Worm (Caenorhabditis elegans) whole organism, young adult: ENCODE data around the gene bgnt-1.5.
A peak's percentile ranks its signal among the peaks of the same experiment; 100 is the strongest.

Experiments used
- B0035.1 ChIP-seq: sonication (generic microtip); optimal IDR thresholded peaks from 2 replicates; lab custom pipeline; 2016; ENCODE audit warnings: missing genetic modification characterization, mild to moderate bottlenecking, missing compliant biosample characterization, missing genotype, missing genetic modification reagents
- C17E4.6 ChIP-seq: fragments of 200-800 bp; sonication (Bioruptor generic); IDR thresholded peaks from 2 replicates; pipeline ENCODE4 v1.3.6; 2022; ENCODE audit warnings: missing genetic modification reagents, missing genetic modification characterization, missing compliant biosample characterization
- K12H6.12 ChIP-seq: fragments of 200-800 bp; sonication (Bioruptor generic); optimal IDR thresholded peaks from 2 replicates; lab custom pipeline; 2018; ENCODE audit warnings: mild to moderate bottlenecking, missing genetic modification characterization, missing compliant biosample characterization
- aptf-2 ChIP-seq: fragments of 200-800 bp; sonication (Bioruptor generic); conservative IDR thresholded peaks from 2 replicates; pipeline ENCODE4 v1.3.6; 2022; ENCODE audit warnings: missing genetic modification reagents, missing genetic modification characterization, missing compliant biosample characterization
- attf-5 ChIP-seq: fragments of 200-800 bp; sonication (Bioruptor generic); optimal IDR thresholded peaks from 2 replicates; lab custom pipeline; 2018; ENCODE audit warnings: mild to moderate bottlenecking, missing genetic modification characterization, missing compliant biosample characterization
- bed-2 ChIP-seq: fragments of 200-800 bp; sonication (Bioruptor generic); IDR thresholded peaks from 2 replicates; pipeline ENCODE4 v1.3.6; 2022; ENCODE audit warnings: missing genetic modification reagents, missing genetic modification characterization, missing compliant biosample characterization
- cebp-1 ChIP-seq, 2 experiments: fragments of 200-800 bp in 1 of 2; sonication (Bioruptor generic) in 1 of 2; sonication (generic microtip) in 1 of 2; IDR thresholded peaks in 1 of 2; optimal IDR thresholded peaks in 1 of 2; 2 replicates each; pipeline versions ENCODE4 v1.3.6 to Lab custom; 2017 to 2022; ENCODE audit warnings: missing compliant biosample characterization in 2 of 2, missing genetic modification characterization in 2 of 2, mild to moderate bottlenecking in 1 of 2, missing genetic modification reagents in 1 of 2, moderate library complexity in 1 of 2
- cebp-2 ChIP-seq: fragments of 200-800 bp; sonication (Bioruptor generic); IDR thresholded peaks from 2 replicates; pipeline ENCODE4 v1.3.6; 2022; ENCODE audit warnings: missing genetic modification characterization, missing compliant biosample characterization
- ceh-27 ChIP-seq: fragments of 200-800 bp; sonication (Bioruptor generic); optimal IDR thresholded peaks from 2 replicates; lab custom pipeline; 2018; ENCODE audit warnings: mild to moderate bottlenecking, missing genetic modification characterization, moderate library complexity, missing compliant biosample characterization
- ceh-40 ChIP-seq: fragments of 200-800 bp; sonication (Bioruptor generic); IDR thresholded peaks from 2 replicates; pipeline ENCODE4 v1.3.6; 2022; ENCODE audit warnings: missing genetic modification characterization, missing compliant biosample characterization
- ceh-58 ChIP-seq: fragments of 200-800 bp; sonication (Bioruptor generic); IDR thresholded peaks from 2 replicates; pipeline ENCODE4 v1.3.6; 2022; ENCODE audit warnings: missing genetic modification characterization, missing compliant biosample characterization
- dox-1 ChIP-seq: fragments of 200-800 bp; sonication (Bioruptor generic); IDR thresholded peaks from 2 replicates; pipeline ENCODE4 v1.3.6; 2022; ENCODE audit warnings: missing genetic modification reagents, missing genetic modification characterization, missing compliant biosample characterization
- ekl-4 ChIP-seq: fragments of 200-800 bp; sonication (Bioruptor generic); IDR thresholded peaks from 2 replicates; pipeline ENCODE4 v1.3.6; 2022; ENCODE audit warnings: missing genetic modification reagents, missing genetic modification characterization, missing compliant biosample characterization
- him-1 ChIP-seq: sonication (generic microtip); optimal IDR thresholded peaks from 2 replicates; lab custom pipeline; 2016; ENCODE audit warnings: missing genotype, missing genetic modification reagents, missing genetic modification characterization, missing compliant biosample characterization
- hlh-26 ChIP-seq: fragments of 200-800 bp; sonication (Bioruptor generic); conservative IDR thresholded peaks from 2 replicates; pipeline ENCODE4 v1.3.6; 2022; ENCODE audit warnings: missing genetic modification reagents, missing genetic modification characterization, missing compliant biosample characterization
- hrde-1 ChIP-seq: sonication (generic microtip); optimal IDR thresholded peaks from 2 replicates; lab custom pipeline; 2016; ENCODE audit warnings: missing genetic modification characterization, mild to moderate bottlenecking, missing compliant biosample characterization, moderate library complexity, missing genotype, missing genetic modification reagents, borderline replicate concordance
- hsf-1 ChIP-seq: fragments of 200-800 bp; sonication (Bioruptor generic); IDR thresholded peaks from 2 replicates; pipeline ENCODE4 v1.3.6; 2022; ENCODE audit warnings: missing genetic modification reagents, missing genetic modification characterization, missing compliant biosample characterization
- let-607 ChIP-seq, 2 experiments: fragments of 200-800 bp in 1 of 2; sonication (Bioruptor generic) in 1 of 2; sonication (generic microtip) in 1 of 2; optimal IDR thresholded peaks; 2 replicates each; lab custom pipeline; 2016 to 2018; ENCODE audit warnings: mild to moderate bottlenecking in 2 of 2, missing compliant biosample characterization in 2 of 2, missing genetic modification characterization in 2 of 2, moderate library complexity in 2 of 2, missing genotype in 1 of 2
- lin-40 ChIP-seq: sonication (generic microtip); optimal IDR thresholded peaks from 2 replicates; lab custom pipeline; 2016; ENCODE audit warnings: missing genetic modification characterization, mild to moderate bottlenecking, missing compliant biosample characterization, missing genotype, missing genetic modification reagents
- madf-3 ChIP-seq: fragments of 200-800 bp; sonication (Bioruptor generic); IDR thresholded peaks from 2 replicates; pipeline ENCODE4 v1.3.6; 2022; ENCODE audit warnings: missing genetic modification reagents, missing genetic modification characterization, missing compliant biosample characterization
- mxl-1 ChIP-seq: sonication (generic microtip); optimal IDR thresholded peaks from 2 replicates; lab custom pipeline; 2016; ENCODE audit warnings: missing genetic modification characterization, missing compliant biosample characterization
- nhr-80 ChIP-seq: sonication (generic microtip); optimal IDR thresholded peaks from 2 replicates; lab custom pipeline; 2016; ENCODE audit warnings: missing genetic modification characterization, missing compliant biosample characterization
- sea-2 ChIP-seq: fragments of 200-800 bp; sonication (Bioruptor generic); IDR thresholded peaks from 2 replicates; pipeline ENCODE4 v1.3.6; 2022; ENCODE audit warnings: missing genetic modification characterization, missing compliant biosample characterization
- snpc-1.3 ChIP-seq: sonication (generic microtip); optimal IDR thresholded peaks from 2 replicates; lab custom pipeline; 2017; ENCODE audit warnings: missing genetic modification characterization, mild to moderate bottlenecking, missing compliant biosample characterization, antibody characterized with exemption, moderate library complexity, missing genotype, missing genetic modification reagents; ENCODE audit not compliant: insufficient read depth
- tbp1 ChIP-seq: fragments of 200-800 bp; sonication (Bioruptor generic); optimal IDR thresholded peaks from 2 replicates; lab custom pipeline; 2018; ENCODE audit warnings: mild to moderate bottlenecking, missing genetic modification characterization, missing compliant biosample characterization
- unc-62 ChIP-seq: fragments of 150-350 bp; optimal IDR thresholded peaks from 2 replicates; lab custom pipeline; 2014; ENCODE audit warnings: missing biosample characterization, missing genetic modification reagents, missing genetic modification characterization
- ztf-22 ChIP-seq: fragments of 200-800 bp; sonication (Bioruptor generic); optimal IDR thresholded peaks from 2 replicates; lab custom pipeline; 2018; ENCODE audit warnings: mild to moderate bottlenecking, missing genetic modification characterization, moderate library complexity, missing compliant biosample characterization

bgnt-1.5 gene

ce11 chrX:13225111-13225905 lies 6.9 kb downstream of the bgnt-1.5 start:
- peak; percentile 67 for TF ChIP-seq nhr-80 (tag; lab: Kevin White, UChicago)
- peak; percentile 78; the same call in 1 of the 2 replicates for TF ChIP-seq madf-3
- peak; percentile 29 for TF ChIP-seq unc-62 (GFP tag; lab: Kevin White, UChicago)
- peak; percentile 9 for TF ChIP-seq lin-40 (tag; lab: Kevin White, UChicago)
- no peak for TF ChIP-seq cebp-2 (GFP tag; lab: Robert Waterston, UW)
- TF ChIP-seq hsf-1 (GFP tag; lab: Robert Waterston, UW): 0 out of 2 replicates have a peak, but pooled peaks have one; percentile 11
- no peak for TF ChIP-seq C17E4.6

ce11 chrX:13224608-13225007 lies 7.6 kb downstream of the bgnt-1.5 start, which contains the start of gene skr-19:
Gene skr-19, minus strand, starts transcription at chrX:13224708.
- no peak for TF ChIP-seq sea-2 (GFP tag; lab: Robert Waterston, UW)
- no peak for TF ChIP-seq hlh-26 (GFP tag; lab: Robert Waterston, UW)

ce11 chrX:13223437-13223836 lies 8.7 kb downstream of the bgnt-1.5 start, which contains the start of gene skr-20:
Gene skr-20, minus strand, starts transcription at chrX:13223537.
- TF ChIP-seq attf-5 (GFP tag; lab: Kevin White, UChicago): no peak
- no peak for TF ChIP-seq B0035.1 (tag; lab: Kevin White, UChicago)
- TF ChIP-seq ceh-58 (GFP tag; lab: Robert Waterston, UW): no peak
- no peak for TF ChIP-seq mxl-1 (tag; lab: Kevin White, UChicago)
- TF ChIP-seq ceh-40 (GFP tag; lab: Robert Waterston, UW): no peak
- TF ChIP-seq ekl-4 (GFP tag; lab: Robert Waterston, UW): no peak

- TF ChIP-seq let-607 (tag; optimal IDR thresholded peaks at IDR 0.05; lab: Kevin White, UChicago): peak in 1 of 2 experiments; percentile 33
- TF ChIP-seq him-1 (tag; lab: Kevin White, UChicago): no peak
- peak; percentile 3 for TF ChIP-seq tbp1
- no peak for TF ChIP-seq hrde-1 (tag; lab: Kevin White, UChicago)
- peak; percentile 13 for TF ChIP-seq ztf-22 (GFP tag; lab: Kevin White, UChicago)
- peak; percentile 85 for TF ChIP-seq nhr-80 (tag; lab: Kevin White, UChicago)
- peak; percentile 84 for TF ChIP-seq unc-62 (GFP tag; lab: Kevin White, UChicago)
- TF ChIP-seq dox-1 (GFP tag; lab: Robert Waterston, UW): peak; percentile 51
- no peak; the same call in 1 of the 2 replicates for TF ChIP-seq cebp-1 (GFP tag; IDR thresholded peaks at IDR 0.05; lab: Robert Waterston, UW)
- peak; percentile 36 for TF ChIP-seq cebp-1 (tag; optimal IDR thresholded peaks at IDR 0.05; lab: Kevin White, UChicago)
Measured at ce11 chrX:13221357-13221756, 10.8 kb downstream of the bgnt-1.5 start, which contains the start of gene asp-4. Gene asp-4, minus strand, starts transcription at chrX:13221462.

- TF ChIP-seq ceh-27 (GFP tag; lab: Kevin White, UChicago): peak; percentile 33
- no peak for TF ChIP-seq hsf-1 (GFP tag; lab: Robert Waterston, UW)
Measured at ce11 chrX:13220609-13221008, 11.6 kb downstream of the bgnt-1.5 start.

- TF ChIP-seq snpc-1.3: no peak
- TF ChIP-seq K12H6.12 (tag; lab: Kevin White, UChicago): no peak
- no peak for TF ChIP-seq aptf-2 (GFP tag; lab: Robert Waterston, UW)
- TF ChIP-seq bed-2: no peak
- TF ChIP-seq mxl-1 (tag; lab: Kevin White, UChicago): no peak
Measured at ce11 chrX:13217940-13218339, 14.2 kb downstream of the bgnt-1.5 start.
